Fruit fly (Drosophila melanogaster) whole organism, wandering third instar larva: Measurements from ENCODE around the gene hoe1.

Experiments used
- Dfd ChIP-seq: fragments of >200 bp; optimal IDR thresholded peaks from 2 replicates; lab custom pipeline; 2017; ENCODE audit warnings: missing biosample characterization, missing genetic modification characterization
- HLH106 ChIP-seq: fragments of 200-800 bp; optimal IDR thresholded peaks from 3 replicates; lab custom pipeline; 2019; ENCODE audit warnings: missing biosample characterization, mild to moderate bottlenecking, missing genetic modification characterization, moderate library complexity
- Hr78 ChIP-seq: fragments of >200 bp; optimal IDR thresholded peaks from 2 replicates; lab custom pipeline; 2017; ENCODE audit warnings: missing biosample characterization, missing genetic modification characterization
- foxo ChIP-seq, 2 experiments: fragments of 200-800 bp; sonication (Bioruptor generic); optimal IDR thresholded peaks; 2 replicates in 1 of 2; 3 replicates in 1 of 2; lab custom pipeline; 2016 to 2017; ENCODE audit warnings: missing biosample characterization in 2 of 2, missing genetic modification characterization in 2 of 2
- pan ChIP-seq: fragments of >200 bp; optimal IDR thresholded peaks from 2 replicates; lab custom pipeline; 2017
- psq ChIP-seq: fragments of 200-800 bp; sonication (Bioruptor generic); optimal IDR thresholded peaks from 3 replicates; lab custom pipeline; 2017; ENCODE audit warnings: missing biosample characterization, mild to moderate bottlenecking, missing genetic modification characterization, moderate library complexity

The hoe1 gene

dm6 chr2L:4865400-4865799, 66.8 kb downstream of the hoe1 start:
- TF ChIP-seq Dfd (GFP tag; lab: Kevin White, UChicago), result peak; percentile 85
- TF ChIP-seq pan (lab: Kevin White, UChicago), result no peak

- TF ChIP-seq foxo (GFP tag; optimal IDR thresholded peaks at IDR 0.05; lab: Kevin White, UChicago) (peak in 1 of 2 experiments; percentile 10), HLH106 (tag; lab: Kevin White, UChicago) (peak; percentile 18), Hr78 (GFP tag; lab: Kevin White, UChicago) (no peak), psq (no peak)
- TF ChIP-seq, all 38 proteins: peak for 2
These were observed 70.7 kb downstream of the hoe1 start for dm6 chr2L:4861503-4861902.
